Worm (Caenorhabditis elegans) whole organism, L1 larva: ENCODE measurements around the gene lec-4.

Experiments
- C04F5.9 ChIP-seq: sonication (generic microtip); optimal IDR thresholded peaks from 2 replicates; lab custom pipeline; 2016; ENCODE audit warnings: missing genetic modification characterization, missing compliant biosample characterization
- C16A3.4 ChIP-seq: fragments of 150-350 bp; optimal IDR thresholded peaks from 2 replicates; lab custom pipeline; 2014; ENCODE audit warnings: missing biosample characterization, missing genetic modification characterization
- Y116A8C.19 ChIP-seq: sonication (generic microtip); optimal IDR thresholded peaks from 2 replicates; lab custom pipeline; 2016; ENCODE audit warnings: missing compliant biosample characterization, missing genetic modification characterization, borderline replicate concordance
- aly-2 ChIP-seq: fragments of 150-350 bp; optimal IDR thresholded peaks from 2 replicates; lab custom pipeline; 2014; ENCODE audit warnings: missing biosample characterization, missing genetic modification characterization
- blmp-1 ChIP-seq: fragments of 150-350 bp; optimal IDR thresholded peaks from 2 replicates; lab custom pipeline; 2014; ENCODE audit warnings: missing biosample characterization, missing genetic modification characterization
- ceh-88 ChIP-seq: fragments of 200-800 bp; sonication (Bioruptor generic); IDR thresholded peaks from 2 replicates; pipeline ENCODE4 v1.3.6; 2022; ENCODE audit warnings: missing genetic modification characterization, missing compliant biosample characterization
- ceh-90 ChIP-seq: sonication (generic microtip); optimal IDR thresholded peaks from 2 replicates; lab custom pipeline; 2016; ENCODE audit warnings: missing genetic modification characterization, missing compliant biosample characterization
- ces-1 ChIP-seq: fragments of 150-350 bp; optimal IDR thresholded peaks from 2 replicates; lab custom pipeline; 2014; ENCODE audit warnings: missing biosample characterization, missing genetic modification reagents, missing genetic modification characterization
- dpl-1 ChIP-seq, 3 experiments: fragments of 150-350 bp in 2 of 3; sonication (generic microtip) in 1 of 3; optimal IDR thresholded peaks; 2 replicates each; lab custom pipeline; 2014 to 2017; ENCODE audit warnings: missing biosample characterization in 3 of 3, missing genetic modification characterization in 3 of 3, missing genetic modification reagents in 3 of 3
- dsc-1 ChIP-seq: sonication (generic microtip); optimal IDR thresholded peaks from 2 replicates; lab custom pipeline; 2016; ENCODE audit warnings: mild to moderate bottlenecking, missing genetic modification characterization, missing compliant biosample characterization
- elt-2 ChIP-seq: sonication (generic microtip); optimal IDR thresholded peaks from 2 replicates; lab custom pipeline; 2016; ENCODE audit warnings: missing genetic modification characterization, mild to moderate bottlenecking, inconsistent platforms, missing compliant biosample characterization, missing genetic modification reagents
- ets-5 ChIP-seq: fragments of 200-800 bp; sonication (Bioruptor generic); IDR thresholded peaks from 2 replicates; pipeline ENCODE4 v1.3.6; 2022; ENCODE audit warnings: missing genetic modification characterization, missing compliant biosample characterization
- fkh-8 ChIP-seq: sonication (generic microtip); optimal IDR thresholded peaks from 2 replicates; lab custom pipeline; 2016; ENCODE audit warnings: mild to moderate bottlenecking, missing genetic modification characterization, missing compliant biosample characterization
- fos-1 ChIP-seq: fragments of 150-350 bp; optimal IDR thresholded peaks from 2 replicates; lab custom pipeline; 2014; ENCODE audit warnings: missing biosample characterization, missing genetic modification characterization
- grh-1 ChIP-seq: fragments of 200-800 bp; sonication (Bioruptor generic); IDR thresholded peaks from 2 replicates; pipeline ENCODE4 v1.3.6; 2022; ENCODE audit warnings: missing genetic modification reagents, missing genetic modification characterization, missing compliant biosample characterization
- hlh-17 ChIP-seq: fragments of 200-800 bp; sonication (Bioruptor generic); optimal IDR thresholded peaks from 2 replicates; lab custom pipeline; 2018; ENCODE audit warnings: missing genetic modification characterization, mild to moderate bottlenecking, missing compliant biosample characterization, moderate library complexity, borderline replicate concordance
- hlh-4 ChIP-seq: sonication (generic microtip); optimal IDR thresholded peaks from 2 replicates; lab custom pipeline; 2016; ENCODE audit warnings: mild to moderate bottlenecking, missing genetic modification characterization, missing compliant biosample characterization
- hpl-2 ChIP-seq: fragments of 150-350 bp; optimal IDR thresholded peaks from 2 replicates; lab custom pipeline; 2014; ENCODE audit warnings: missing biosample characterization, missing genetic modification reagents, missing genetic modification characterization
- irx-1 ChIP-seq: sonication (generic microtip); optimal IDR thresholded peaks from 2 replicates; lab custom pipeline; 2016; ENCODE audit warnings: missing genetic modification characterization, missing compliant biosample characterization
- isw-1 ChIP-seq: fragments of 200-800 bp; sonication (Bioruptor generic); IDR thresholded peaks from 2 replicates; pipeline ENCODE4 v1.3.6; 2022; ENCODE audit warnings: missing genetic modification characterization, missing compliant biosample characterization
- lin-13 ChIP-seq: fragments of 150-350 bp; optimal IDR thresholded peaks from 2 replicates; lab custom pipeline; 2014; ENCODE audit warnings: missing biosample characterization, missing genetic modification reagents, missing genetic modification characterization
- lin-15B ChIP-seq: fragments of 150-350 bp; sonication (generic microtip); optimal IDR thresholded peaks from 3 replicates; lab custom pipeline; 2014; ENCODE audit warnings: missing biosample characterization, missing genetic modification characterization
- lin-35 ChIP-seq, 2 experiments: fragments of 150-350 bp; optimal IDR thresholded peaks; 2 replicates each; lab custom pipeline; 2014; ENCODE audit warnings: missing biosample characterization in 2 of 2, missing genetic modification characterization in 2 of 2, missing genetic modification reagents in 2 of 2
- lin-39 ChIP-seq: fragments of 150-350 bp; optimal IDR thresholded peaks from 2 replicates; lab custom pipeline; 2014; ENCODE audit warnings: missing biosample characterization, missing genetic modification reagents, missing genetic modification characterization
- lir-3 ChIP-seq: sonication (generic microtip); optimal IDR thresholded peaks from 2 replicates; lab custom pipeline; 2016; ENCODE audit warnings: mild to moderate bottlenecking, missing genetic modification characterization, moderate library complexity, missing compliant biosample characterization; ENCODE audit not compliant: poor library complexity
- mab-9 ChIP-seq: fragments of 200-800 bp; sonication (Bioruptor generic); IDR thresholded peaks from 2 replicates; pipeline ENCODE4 v1.3.6; 2022; ENCODE audit warnings: missing genetic modification reagents, missing genetic modification characterization, missing compliant biosample characterization
- mdl-1 ChIP-seq, 2 experiments: fragments of 150-350 bp; optimal IDR thresholded peaks; 2 replicates each; lab custom pipeline; 2014 to 2017; ENCODE audit warnings: missing biosample characterization in 2 of 2, missing genetic modification characterization in 2 of 2, inconsistent platforms in 1 of 2
- mef-2 ChIP-seq: fragments of 150-350 bp; optimal IDR thresholded peaks from 2 replicates; lab custom pipeline; 2014; ENCODE audit warnings: missing biosample characterization, missing genetic modification characterization
- nhr-11 ChIP-seq: fragments of 150-350 bp; optimal IDR thresholded peaks from 2 replicates; lab custom pipeline; 2014; ENCODE audit warnings: missing biosample characterization, missing genetic modification characterization
- nhr-12 ChIP-seq: sonication (generic microtip); optimal IDR thresholded peaks from 2 replicates; lab custom pipeline; 2017; ENCODE audit warnings: missing biosample characterization, missing genetic modification characterization
- nhr-20 ChIP-seq: sonication (generic microtip); optimal IDR thresholded peaks from 2 replicates; lab custom pipeline; 2016; ENCODE audit warnings: mild to moderate bottlenecking, missing genetic modification characterization, missing compliant biosample characterization
- nhr-237 ChIP-seq: fragments of 150-350 bp; optimal IDR thresholded peaks from 2 replicates; lab custom pipeline; 2014; ENCODE audit warnings: missing biosample characterization, missing genetic modification characterization
- nhr-28 ChIP-seq: fragments of 150-350 bp; optimal IDR thresholded peaks from 2 replicates; lab custom pipeline; 2014; ENCODE audit warnings: missing biosample characterization, missing genetic modification characterization
- nhr-47 ChIP-seq: sonication (generic microtip); optimal IDR thresholded peaks from 2 replicates; lab custom pipeline; 2016; ENCODE audit warnings: mild to moderate bottlenecking, missing genetic modification characterization, moderate library complexity, missing compliant biosample characterization
- nhr-76 ChIP-seq: sonication (generic microtip); optimal IDR thresholded peaks from 2 replicates; lab custom pipeline; 2017; ENCODE audit warnings: missing biosample characterization, missing genetic modification characterization
- nhr-77 ChIP-seq: fragments of 150-350 bp; optimal IDR thresholded peaks from 2 replicates; lab custom pipeline; 2014; ENCODE audit warnings: missing biosample characterization, missing genetic modification characterization
- nhr-84 ChIP-seq: sonication (generic microtip); optimal IDR thresholded peaks from 2 replicates; lab custom pipeline; 2017; ENCODE audit warnings: missing biosample characterization, missing genetic modification characterization
- pag-3 ChIP-seq: sonication (generic microtip); optimal IDR thresholded peaks from 2 replicates; lab custom pipeline; 2017; ENCODE audit warnings: missing genetic modification characterization, mild to moderate bottlenecking, missing compliant biosample characterization, antibody characterized with exemption, borderline replicate concordance; ENCODE audit not compliant: insufficient read depth
- pax-3 ChIP-seq: fragments of 200-800 bp; sonication (Bioruptor generic); optimal IDR thresholded peaks from 2 replicates; lab custom pipeline; 2018; ENCODE audit warnings: mild to moderate bottlenecking, missing genetic modification characterization, moderate library complexity, missing compliant biosample characterization
- rnt-1 ChIP-seq: sonication (generic microtip); optimal IDR thresholded peaks from 2 replicates; lab custom pipeline; 2016; ENCODE audit warnings: mild to moderate bottlenecking, missing genetic modification characterization, moderate library complexity, missing compliant biosample characterization
- skn-1 ChIP-seq: fragments of 150-350 bp; optimal IDR thresholded peaks from 2 replicates; lab custom pipeline; 2014; ENCODE audit warnings: missing biosample characterization, missing genetic modification characterization
- snpc-4 ChIP-seq: fragments of 150-350 bp; optimal IDR thresholded peaks from 2 replicates; lab custom pipeline; 2014; ENCODE audit warnings: missing biosample characterization, missing genetic modification characterization
- snu-23 ChIP-seq: sonication (generic microtip); optimal IDR thresholded peaks from 2 replicates; lab custom pipeline; 2016; ENCODE audit warnings: missing genetic modification characterization, missing compliant biosample characterization
- sptf-1 ChIP-seq: fragments of 150-350 bp; optimal IDR thresholded peaks from 2 replicates; lab custom pipeline; 2014; ENCODE audit warnings: missing biosample characterization, missing genetic modification characterization
- swsn-7 ChIP-seq: sonication (generic microtip); optimal IDR thresholded peaks from 2 replicates; lab custom pipeline; 2016; ENCODE audit warnings: missing genetic modification characterization, missing compliant biosample characterization
- tbx-2 ChIP-seq: sonication (generic microtip); optimal IDR thresholded peaks from 2 replicates; lab custom pipeline; 2016; ENCODE audit warnings: missing genetic modification characterization, missing compliant biosample characterization
- unc-130 ChIP-seq: fragments of 150-350 bp; optimal IDR thresholded peaks from 2 replicates; lab custom pipeline; 2017; ENCODE audit warnings: missing biosample characterization, missing genetic modification characterization, inconsistent platforms
- unc-62 ChIP-seq: fragments of 150-350 bp; optimal IDR thresholded peaks from 2 replicates; lab custom pipeline; 2014; ENCODE audit warnings: missing biosample characterization, missing genetic modification reagents, missing genetic modification characterization
- unc-86 ChIP-seq: sonication (generic microtip); optimal IDR thresholded peaks from 2 replicates; lab custom pipeline; 2016; ENCODE audit warnings: missing genetic modification characterization, missing compliant biosample characterization
- unc-98 ChIP-seq: fragments of 200-800 bp; sonication (Bioruptor generic); IDR thresholded peaks from 2 replicates; pipeline ENCODE4 v1.3.6; 2022; ENCODE audit warnings: missing genetic modification characterization, missing compliant biosample characterization
- vab-15 ChIP-seq: sonication (generic microtip); optimal IDR thresholded peaks from 2 replicates; lab custom pipeline; 2017; ENCODE audit warnings: missing genotype, mild to moderate bottlenecking, missing genetic modification characterization, missing compliant biosample characterization
- xbp-1 ChIP-seq: sonication (generic microtip); optimal IDR thresholded peaks from 2 replicates; lab custom pipeline; 2016; ENCODE audit warnings: missing genetic modification characterization, missing compliant biosample characterization
- zip-4 ChIP-seq: fragments of 200-800 bp; sonication (Bioruptor generic); optimal IDR thresholded peaks from 2 replicates; lab custom pipeline; 2018; ENCODE audit warnings: mild to moderate bottlenecking, missing genetic modification characterization, moderate library complexity, missing compliant biosample characterization
- ztf-4 ChIP-seq: fragments of 150-350 bp; optimal IDR thresholded peaks from 2 replicates; lab custom pipeline; 2014; ENCODE audit warnings: missing biosample characterization, missing genetic modification characterization

The lec-4 gene

DNA sequence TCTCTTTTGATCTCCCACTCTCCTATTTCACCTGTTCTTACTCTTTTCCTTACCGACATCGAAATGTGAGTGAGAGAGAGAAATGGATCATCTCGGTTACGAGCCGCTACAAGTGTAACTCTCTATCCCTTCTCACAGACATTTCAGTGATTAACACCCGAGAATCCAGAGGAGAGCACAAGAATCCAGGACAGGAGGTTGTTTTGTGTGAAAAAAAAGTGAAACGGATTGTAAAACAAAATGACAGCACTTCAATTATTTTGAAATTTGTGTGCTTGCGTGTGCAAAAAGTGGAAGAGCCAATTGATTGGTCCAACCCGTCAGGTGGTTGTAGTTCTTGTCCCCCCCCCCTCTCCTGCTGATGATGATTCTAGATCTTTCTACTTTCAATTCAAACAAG lies 9.7 kb upstream of the lec-4 start (continued):
- TF ChIP-seq ces-1 (no peak), aly-2 (tag; lab: Kevin White, UChicago) (no peak), swsn-7 (tag; lab: Kevin White, UChicago) (no peak), nhr-12 (no peak), zip-4 (GFP tag; lab: Kevin White, UChicago) (no peak), C04F5.9 (tag; lab: Kevin White, UChicago) (no peak), grh-1 (GFP tag; lab: Robert Waterston, UW) (no peak), nhr-77 (tag; lab: Kevin White, UChicago) (no peak), unc-98 (no peak), blmp-1 (tag; lab: Kevin White, UChicago) (no peak), unc-130 (tag; lab: Kevin White, UChicago) (peak; percentile 27), nhr-237 (tag; lab: Kevin White, UChicago) (no peak), tbx-2 (no peak), lin-13 (GFP tag; lab: Kevin White, UChicago) (no peak), sptf-1 (tag; lab: Kevin White, UChicago) (no peak), nhr-76 (tag; lab: Kevin White, UChicago) (no peak), C16A3.4 (tag; lab: Kevin White, UChicago) (peak; percentile 14), isw-1 (GFP tag; lab: Robert Waterston, UW) (no peak), irx-1 (tag; lab: Kevin White, UChicago) (no peak), nhr-47 (tag; lab: Kevin White, UChicago) (no peak), ets-5 (GFP tag; lab: Robert Waterston, UW) (no peak), fos-1 (tag; lab: Kevin White, UChicago) (no peak), mef-2 (tag; lab: Kevin White, UChicago) (no peak), nhr-11 (tag; lab: Kevin White, UChicago) (peak; percentile 8), ceh-90 (tag; lab: Kevin White, UChicago) (no peak), mdl-1 (tag; optimal IDR thresholded peaks at IDR 0.05; lab: Kevin White, UChicago) (no peak), lin-39 (no peak), dpl-1 (GFP tag; optimal IDR thresholded peaks at IDR 0.05; lab: Kevin White, UChicago) (no peak), nhr-20 (tag; lab: Kevin White, UChicago) (peak; percentile 43), mab-9 (no peak), snpc-4 (tag; lab: Kevin White, UChicago) (no peak), Y116A8C.19 (no peak), vab-15 (tag; lab: Kevin White, UChicago) (peak; percentile 31), lin-15B (no peak), hlh-4 (no peak), ztf-4 (tag; lab: Kevin White, UChicago) (no peak), unc-62 (GFP tag; lab: Kevin White, UChicago) (no peak), xbp-1 (tag; lab: Kevin White, UChicago) (no peak), snu-23 (GFP tag; lab: Kevin White, UChicago) (peak; percentile 59), rnt-1 (tag; lab: Kevin White, UChicago) (peak; percentile 75), hlh-17 (GFP tag; lab: Kevin White, UChicago) (no peak), ceh-88 (no peak), nhr-84 (tag; lab: Kevin White, UChicago) (no peak), pax-3 (tag; lab: Kevin White, UChicago) (no peak), nhr-28 (tag; lab: Kevin White, UChicago) (no peak), pag-3 (tag; lab: Kevin White, UChicago) (no peak), skn-1 (tag; lab: Kevin White, UChicago) (no peak), elt-2 (tag; lab: Kevin White, UChicago) (no peak), lir-3 (tag; lab: Kevin White, UChicago) (no peak), fkh-8 (no peak), dsc-1 (tag; lab: Kevin White, UChicago) (no peak), unc-86 (tag; lab: Kevin White, UChicago) (no peak), lin-35 (GFP tag; optimal IDR thresholded peaks at IDR 0.05; lab: Kevin White, UChicago) (no peak), hpl-2 (no peak)
